Worm (Caenorhabditis elegans) whole organism, late embryonic: ENCODE measurements around the gene daf-37.

Experiments used
- ama-1 ChIP-seq: fragments of 150-350 bp; optimal IDR thresholded peaks from 2 replicates; lab custom pipeline; 2014
- ceh-14 ChIP-seq: sonication (generic microtip); optimal IDR thresholded peaks from 2 replicates; lab custom pipeline; 2016; ENCODE audit warnings: missing genotype, missing genetic modification characterization, missing compliant biosample characterization
- ceh-18 ChIP-seq: sonication (generic microtip); optimal IDR thresholded peaks from 2 replicates; lab custom pipeline; 2016; ENCODE audit warnings: missing genetic modification characterization, missing compliant biosample characterization
- fkh-6 ChIP-seq: sonication (generic microtip); optimal IDR thresholded peaks from 2 replicates; lab custom pipeline; 2016; ENCODE audit warnings: missing genetic modification characterization, missing compliant biosample characterization
- gmeb-2 ChIP-seq: sonication (generic microtip); optimal IDR thresholded peaks from 2 replicates; lab custom pipeline; 2016; ENCODE audit warnings: missing genetic modification characterization, inconsistent platforms, missing compliant biosample characterization
- hlh-13 ChIP-seq: fragments of 200-800 bp; sonication (Bioruptor generic); optimal IDR thresholded peaks from 2 replicates; lab custom pipeline; 2018; ENCODE audit warnings: mild to moderate bottlenecking, missing genetic modification characterization, missing compliant biosample characterization
- lim-6 ChIP-seq: sonication (generic microtip); optimal IDR thresholded peaks from 2 replicates; lab custom pipeline; 2016; ENCODE audit warnings: missing genetic modification characterization, missing compliant biosample characterization
- pat-9 ChIP-seq: fragments of 200-800 bp; sonication (Bioruptor generic); optimal IDR thresholded peaks from 2 replicates; lab custom pipeline; 2018; ENCODE audit warnings: mild to moderate bottlenecking, missing genetic modification characterization, moderate library complexity, missing compliant biosample characterization
- pha-4 ChIP-seq: fragments of 150-350 bp; optimal IDR thresholded peaks from 2 replicates; lab custom pipeline; 2018; ENCODE audit warnings: missing biosample characterization, missing genetic modification reagents, missing genetic modification characterization
- pros-1 ChIP-seq: fragments of 150-350 bp; optimal IDR thresholded peaks from 2 replicates; lab custom pipeline; 2014; ENCODE audit warnings: missing biosample characterization, missing genetic modification reagents, missing genetic modification characterization
- unc-55 ChIP-seq: sonication (generic microtip); optimal IDR thresholded peaks from 2 replicates; lab custom pipeline; 2017; ENCODE audit warnings: missing biosample characterization, missing genetic modification reagents, missing genetic modification characterization

DNA sequence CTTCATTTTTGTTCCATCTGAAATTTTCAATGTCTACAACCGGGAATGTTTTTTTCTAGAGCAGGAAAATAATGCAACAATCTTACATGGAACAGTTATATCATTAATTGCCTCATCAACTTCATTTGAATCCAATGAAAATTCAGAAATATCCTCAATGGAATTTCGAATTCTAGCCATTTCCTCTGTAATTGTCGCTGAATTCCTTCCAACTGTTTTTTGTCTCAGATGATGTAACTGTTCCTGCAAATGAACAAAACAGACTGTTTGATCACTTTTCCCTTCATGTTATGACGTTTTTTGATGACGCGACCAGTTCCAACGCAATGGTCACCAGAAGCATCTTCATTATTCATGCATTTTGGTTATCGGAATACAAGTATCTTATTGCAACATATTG is 13.5 kb upstream of the daf-37 start:
- no peak for TF ChIP-seq fkh-6 (tag; lab: Kevin White, UChicago)
- TF ChIP-seq pros-1 (tag; lab: Kevin White, UChicago) = no peak
- TF ChIP-seq pha-4 (tag; lab: Kevin White, UChicago) = no peak
- no peak for TF ChIP-seq ceh-18
- TF ChIP-seq lim-6 (tag; lab: Kevin White, UChicago) = no peak
- TF ChIP-seq ama-1 (lab: Kevin White, UChicago) = no peak
- no peak for TF ChIP-seq gmeb-2 (tag; lab: Kevin White, UChicago)
- TF ChIP-seq unc-55 (GFP tag; lab: Kevin White, UChicago) = no peak
- TF ChIP-seq pat-9 = no peak
- no peak for TF ChIP-seq hlh-13
- TF ChIP-seq ceh-14 (tag; lab: Kevin White, UChicago) = no peak
